Fruit fly (Drosophila melanogaster): ENCODE results near the gene TrxT.
A peak's percentile ranks its signal among the peaks of the same experiment; 100 is the strongest.

Gene TrxT

dm6 chrX:5322459-5322883, 10.8 kb upstream of the TrxT start, which contains the start of gene Rnp4F (continued):
- peak; percentile 34 to 48 for TF ChIP-seq bsh (GFP tag; optimal IDR thresholded peaks at IDR 0.05)
- no peak for TF ChIP-seq scrt (GFP tag; optimal IDR thresholded peaks at IDR 0.05)
- no peak for TF ChIP-seq CG17568 (GFP tag; optimal IDR thresholded peaks at IDR 0.05)
- no peak for TF ChIP-seq z (GFP tag; IDR thresholded peaks at IDR 0.05)
- no peak for TF ChIP-seq fd64A (GFP tag; optimal IDR thresholded peaks at IDR 0.05)
- peak; percentile 8 for TF ChIP-seq tup (GFP tag; optimal IDR thresholded peaks at IDR 0.05)
- peak; percentile 16 for TF ChIP-seq CTCF (GFP tag; optimal IDR thresholded peaks at IDR 0.05)
- no peak for TF ChIP-seq CG4328 (GFP tag; optimal IDR thresholded peaks at IDR 0.05)
- TF ChIP-seq Poxn (GFP tag; IDR thresholded peaks at IDR 0.05): peak; percentile 27; the same call in 1 of the 2 replicates
- peak; percentile 63 to 72 for TF ChIP-seq Pdp1 (GFP tag; optimal IDR thresholded peaks at IDR 0.05)
- TF ChIP-seq Bteb2 (GFP tag; optimal IDR thresholded peaks at IDR 0.05): peak; percentile 59
- no peak for TF ChIP-seq Oli (tag; optimal IDR thresholded peaks at IDR 0.05)
- TF ChIP-seq D (optimal IDR thresholded peaks at IDR 0.05): no peak
- no peak for TF ChIP-seq D (GFP tag; optimal IDR thresholded peaks at IDR 0.05)
- peak; percentile 86 for TF ChIP-seq Scr (GFP tag; IDR thresholded peaks at IDR 0.05; ENCODE audit: partially characterized antibody)
- TF ChIP-seq CG12391 (tag; optimal IDR thresholded peaks at IDR 0.05): peak; percentile 53
- TF ChIP-seq odd (GFP tag; optimal IDR thresholded peaks at IDR 0.05): no peak
- no peak for TF ChIP-seq CG6854 (GFP tag; optimal IDR thresholded peaks at IDR 0.05)
- no peak for TF ChIP-seq Lim3 (GFP tag; IDR thresholded peaks at IDR 0.05)
- TF ChIP-seq CG17912 (GFP tag; optimal IDR thresholded peaks at IDR 0.05): no peak
- TF ChIP-seq Dek (tag; optimal IDR thresholded peaks at IDR 0.05): peak; percentile 59
- peak; percentile 35 for TF ChIP-seq trem (tag; optimal IDR thresholded peaks at IDR 0.05)
- no peak for TF ChIP-seq crol (GFP tag; IDR thresholded peaks at IDR 0.05)
- no peak for TF ChIP-seq dmrt11E (tag; optimal IDR thresholded peaks at IDR 0.05)
- TF ChIP-seq Atf-2 (GFP tag; optimal IDR thresholded peaks at IDR 0.05): peak; percentile 44
- no peak for TF ChIP-seq gcm (GFP tag; optimal IDR thresholded peaks at IDR 0.05)
- peak; percentile 56 for TF ChIP-seq kay (GFP tag; optimal IDR thresholded peaks at IDR 0.05)
- no peak for TF ChIP-seq pita (GFP tag; optimal IDR thresholded peaks at IDR 0.05)
- TF ChIP-seq CG9932 (GFP tag; IDR thresholded peaks at IDR 0.05): peak; percentile 90
- peak; percentile 17 to 64 for TF ChIP-seq chif (GFP tag; optimal IDR thresholded peaks at IDR 0.05)
- TF ChIP-seq phol (tag; optimal IDR thresholded peaks at IDR 0.05): peak; percentile 78
- peak; percentile 45; the same call in 2 of the 3 replicates for TF ChIP-seq ase (GFP tag; IDR thresholded peaks at IDR 0.05)
- no peak for TF ChIP-seq pfk (GFP tag; optimal IDR thresholded peaks at IDR 0.05)
- TF ChIP-seq sima (GFP tag; optimal IDR thresholded peaks at IDR 0.05): no peak
- TF ChIP-seq CG16779 (GFP tag; IDR thresholded peaks at IDR 0.05): no peak
- peak; percentile 9 for TF ChIP-seq CG4854 (GFP tag; optimal IDR thresholded peaks at IDR 0.05)
- no peak for TF ChIP-seq CkIIα-i1 (GFP tag; IDR thresholded peaks at IDR 0.05)
- TF ChIP-seq crp (GFP tag; optimal IDR thresholded peaks at IDR 0.05): peak in 1 of 2 experiments; percentile 15
- TF ChIP-seq CG30020 (tag; optimal IDR thresholded peaks at IDR 0.05): peak; percentile 87
- peak; percentile 25 for TF ChIP-seq CG15696 (tag; optimal IDR thresholded peaks at IDR 0.05)
- TF ChIP-seq al (GFP tag; IDR thresholded peaks at IDR 0.05): peak; percentile 61
- TF ChIP-seq Hr39 (optimal IDR thresholded peaks at IDR 0.05): no peak
- peak; percentile 87 for TF ChIP-seq CG7928 (GFP tag; optimal IDR thresholded peaks at IDR 0.05)
- TF ChIP-seq CG34422 (GFP tag; IDR thresholded peaks at IDR 0.05): peak; percentile 84
- TF ChIP-seq lilli (GFP tag; optimal IDR thresholded peaks at IDR 0.05): peak; percentile 80

Measured in whole organism, embryonic.